Worm (Caenorhabditis elegans): Measurements from ENCODE around the gene Y52E8A.6.

DNA sequence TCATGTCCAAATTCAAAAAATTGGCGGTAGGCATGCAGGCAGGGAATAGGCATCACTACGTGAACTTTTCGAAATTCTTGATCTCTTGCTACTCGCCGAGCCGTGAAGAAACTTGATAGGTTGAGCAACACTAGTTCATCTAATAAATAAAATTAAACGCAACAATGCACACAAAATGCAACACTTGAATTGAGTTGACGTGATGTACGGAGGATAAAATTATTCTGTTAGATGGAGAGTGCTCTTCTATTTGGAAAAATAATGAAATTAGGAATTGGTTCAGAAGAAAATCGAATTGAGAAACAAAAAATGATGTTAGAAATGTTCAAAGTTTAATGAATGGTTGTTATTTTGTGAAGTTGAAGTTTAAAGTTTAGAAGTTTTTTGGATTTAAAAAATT lies 42.8 kb downstream of the Y52E8A.6 start:
- TF ChIP-seq pha-4 (tag; optimal IDR thresholded peaks at IDR 0.05) (no peak), hlh-6 (tag; optimal IDR thresholded peaks at IDR 0.05) (no peak), nfya-1 (tag; optimal IDR thresholded peaks at IDR 0.05) (no peak), eyg-1 (tag; optimal IDR thresholded peaks at IDR 0.05) (no peak), ceh-34 (tag; optimal IDR thresholded peaks at IDR 0.05) (no peak), ztf-16 (tag; optimal IDR thresholded peaks at IDR 0.05) (no peak), hlh-8 (tag; optimal IDR thresholded peaks at IDR 0.05) (no peak), fkh-6 (tag; optimal IDR thresholded peaks at IDR 0.05) (no peak), zip-5 (tag; optimal IDR thresholded peaks at IDR 0.05) (no peak)
